Worm (Caenorhabditis elegans): ENCODE measurements around the gene C46A5.1.

C46A5.1 gene

DNA sequence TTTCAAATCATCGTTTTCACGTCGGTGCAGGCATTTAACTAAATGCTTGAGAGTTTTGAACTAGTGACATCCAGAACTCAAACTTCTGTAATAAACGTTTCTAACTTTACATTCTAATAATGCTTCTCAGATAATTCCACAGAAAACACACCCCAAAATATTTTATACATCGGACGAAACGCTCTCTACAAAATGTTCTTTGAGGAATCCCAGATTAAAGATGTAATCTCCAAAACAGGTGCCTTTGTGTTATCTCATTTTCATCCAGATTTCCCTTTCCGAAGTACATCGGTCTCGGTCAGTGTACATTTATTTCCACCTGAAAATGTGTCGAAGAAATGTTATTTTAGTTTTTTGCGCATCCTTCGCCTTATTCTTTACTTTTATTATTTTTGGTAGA is 41.0 kb downstream of the C46A5.1 start, which contains the start of gene C33H5.2 (continued):
- TF ChIP-seq Y53G8AR.9 (GFP tag; conservative IDR thresholded peaks at IDR 0.05): no peak

DNA sequence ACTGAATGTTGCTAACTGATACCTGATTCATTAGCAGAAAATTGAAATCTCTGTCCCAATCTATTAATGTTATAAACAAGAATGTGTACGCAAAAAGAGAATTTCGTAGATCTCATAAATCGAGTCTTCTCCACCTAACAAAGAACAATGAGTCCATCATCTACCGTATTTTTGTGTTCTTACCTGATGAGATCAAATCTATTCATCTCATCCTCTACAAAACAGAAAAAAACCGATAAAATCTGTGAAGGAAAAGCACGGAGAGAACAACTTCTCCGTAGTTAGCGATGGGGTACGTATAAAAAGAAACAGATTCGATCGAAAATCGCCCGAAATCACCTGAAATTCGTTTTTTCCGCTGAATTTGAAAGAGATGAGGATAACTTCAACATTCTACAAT is 44.9 kb downstream of the C46A5.1 start, which contains the start of gene C33H5.1:
Gene C33H5.1 (plus strand): TSS at position 330 of the 400 bp plus-strand sequence.
- TF ChIP-seq ztf-3 (GFP tag; optimal IDR thresholded peaks at IDR 0.05) (no peak), Y67H2A.10 (GFP tag; conservative IDR thresholded peaks at IDR 0.05) (no peak), ama-1 (optimal IDR thresholded peaks at IDR 0.05) (no peak), ama-1 (GFP tag; optimal IDR thresholded peaks at IDR 0.05) (no peak)

DNA sequence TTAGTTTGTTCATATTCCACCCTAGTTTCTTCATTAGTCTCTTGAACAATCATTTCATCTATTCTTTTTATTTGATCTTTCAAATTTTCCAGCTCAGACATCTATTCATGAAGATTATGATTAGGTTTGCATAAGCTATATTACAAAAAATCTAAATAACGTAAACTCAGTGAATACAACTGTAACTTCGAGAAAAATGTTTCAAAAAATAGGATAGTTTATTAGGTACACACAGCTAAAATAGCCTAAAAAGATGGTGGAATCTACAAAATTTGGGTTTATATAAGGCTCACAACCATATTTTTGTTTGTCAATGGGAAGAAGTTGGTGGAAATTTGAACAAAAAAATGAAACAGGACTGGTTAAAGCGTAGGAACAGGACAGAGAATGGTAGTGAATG is 49.0 kb downstream of the C46A5.1 start, which contains the start of gene zgpa-1:
Gene zgpa-1 (minus strand): TSS at position 101 of the 400 bp plus-strand sequence.
- TF ChIP-seq pha-4 (tag; optimal IDR thresholded peaks at IDR 0.05) (no peak), zim-3 (tag; optimal IDR thresholded peaks at IDR 0.05) (no peak), aptf-2 (GFP tag; conservative IDR thresholded peaks at IDR 0.05) (no peak), Y53G8AR.9 (GFP tag; conservative IDR thresholded peaks at IDR 0.05) (no peak), ceh-27 (GFP tag; optimal IDR thresholded peaks at IDR 0.05) (no peak), F55B11.4 (tag; optimal IDR thresholded peaks at IDR 0.05; ENCODE audit: borderline replicate concordance, insufficient read depth) (no peak), nhr-90 (tag; optimal IDR thresholded peaks at IDR 0.05) (no peak)

DNA sequence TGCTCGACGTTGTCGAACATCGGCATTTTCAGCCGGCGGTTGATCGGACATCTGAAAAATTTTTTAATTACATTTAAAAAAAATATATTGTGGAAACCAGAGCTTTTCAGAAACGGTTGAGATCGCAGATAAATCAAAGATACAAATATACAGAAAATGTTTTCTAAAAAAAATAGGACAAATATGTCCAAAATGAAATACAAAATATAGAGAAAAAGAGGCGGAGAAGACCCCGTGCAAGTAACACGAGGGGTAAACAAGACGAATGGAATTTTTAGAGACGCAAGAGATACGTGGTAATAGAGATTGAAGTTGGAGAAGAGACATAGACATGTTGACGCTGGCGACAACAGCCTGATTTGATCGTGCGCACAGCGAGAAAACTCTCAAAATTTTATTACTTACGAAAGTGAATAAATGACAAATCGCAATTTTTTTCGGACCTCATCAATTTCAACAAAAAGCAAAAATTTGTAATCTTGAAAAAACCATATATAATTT is 52.0 kb downstream of the C46A5.1 start, which contains the start of gene cdgs-1:
Gene cdgs-1 (minus strand): TSS at position 51 of the 501 bp plus-strand sequence.
- TF ChIP-seq bed-1 (GFP tag; IDR thresholded peaks at IDR 0.05) (no peak), unc-62 (GFP tag; optimal IDR thresholded peaks at IDR 0.05) (no peak), K12H6.12 (tag; optimal IDR thresholded peaks at IDR 0.05) (peak; percentile 4), tbp1 (GFP tag; optimal IDR thresholded peaks at IDR 0.05) (peak; percentile 29), pha-4 (tag; optimal IDR thresholded peaks at IDR 0.05) (no peak), K11D2.4 (GFP tag; IDR thresholded peaks at IDR 0.05) (no peak), nhr-80 (tag; optimal IDR thresholded peaks at IDR 0.05) (peak; percentile 18), egl-18 (GFP tag; IDR thresholded peaks at IDR 0.05) (no peak), nfyb-1 (GFP tag; IDR thresholded peaks at IDR 0.05) (no peak), ztf-26 (tag; optimal IDR thresholded peaks at IDR 0.05) (no peak), hmg-1.2 (GFP tag; IDR thresholded peaks at IDR 0.05) (peak; percentile 87; the same call in 1 of the 2 replicates), lin-54 (GFP tag; optimal IDR thresholded peaks at IDR 0.05) (no peak), ceh-91 (GFP tag; IDR thresholded peaks at IDR 0.05) (no peak), rcor-1 (GFP tag; IDR thresholded peaks at IDR 0.05) (no peak), attf-5 (GFP tag; optimal IDR thresholded peaks at IDR 0.05) (peak; percentile 51), snpc-4 (GFP tag; optimal IDR thresholded peaks at IDR 0.05) (no peak), snpc-4 (tag; optimal IDR thresholded peaks at IDR 0.05) (peak in 1 of 4 experiments; percentile 17), F23B12.7 (tag; optimal IDR thresholded peaks at IDR 0.05; ENCODE audit: insufficient read depth) (no peak), D2030.7 (GFP tag; IDR thresholded peaks at IDR 0.05) (no peak), cebp-1 (GFP tag; IDR thresholded peaks at IDR 0.05) (no peak), cebp-1 (tag; optimal IDR thresholded peaks at IDR 0.05) (peak; percentile 60), tlf-1 (GFP tag; optimal IDR thresholded peaks at IDR 0.05) (no peak), mxl-1 (tag; optimal IDR thresholded peaks at IDR 0.05) (no peak), Y79H2A.3 (GFP tag; conservative IDR thresholded peaks at IDR 0.05) (no peak), madf-3 (GFP tag; IDR thresholded peaks at IDR 0.05) (no peak)

Data from whole organism, young adult.